Worm (Caenorhabditis elegans) whole organism, young adult: ENCODE measurements around the gene nep-9.
A peak's percentile ranks its signal among the peaks of the same experiment; 100 is the strongest.

ENCODE experiments used
- B0019.2 ChIP-seq: fragments of 200-800 bp; sonication (Bioruptor generic); conservative IDR thresholded peaks from 2 replicates; pipeline ENCODE4 v1.3.6; 2022; ENCODE audit warnings: missing genetic modification reagents, missing genetic modification characterization, missing compliant biosample characterization
- B0035.1 ChIP-seq: sonication (generic microtip); optimal IDR thresholded peaks from 2 replicates; lab custom pipeline; 2016; ENCODE audit warnings: missing genetic modification characterization, mild to moderate bottlenecking, missing compliant biosample characterization, missing genotype, missing genetic modification reagents
- B0336.3 ChIP-seq: fragments of 200-800 bp; sonication (Bioruptor generic); IDR thresholded peaks from 2 replicates; pipeline ENCODE4 v1.3.6; 2022; ENCODE audit warnings: missing genetic modification characterization, missing compliant biosample characterization
- C17E4.6 ChIP-seq: fragments of 200-800 bp; sonication (Bioruptor generic); IDR thresholded peaks from 2 replicates; pipeline ENCODE4 v1.3.6; 2022; ENCODE audit warnings: missing genetic modification reagents, missing genetic modification characterization, missing compliant biosample characterization
- F37B4.10 ChIP-seq: fragments of 200-800 bp; sonication (Bioruptor generic); IDR thresholded peaks from 2 replicates; pipeline ENCODE4 v1.3.6; 2022; ENCODE audit warnings: missing genetic modification characterization, missing compliant biosample characterization
- K12H6.12 ChIP-seq: fragments of 200-800 bp; sonication (Bioruptor generic); optimal IDR thresholded peaks from 2 replicates; lab custom pipeline; 2018; ENCODE audit warnings: mild to moderate bottlenecking, missing genetic modification characterization, missing compliant biosample characterization
- T07F8.4 ChIP-seq: sonication (generic microtip); optimal IDR thresholded peaks from 2 replicates; lab custom pipeline; 2016; ENCODE audit warnings: mild to moderate bottlenecking, missing genetic modification characterization, moderate library complexity, missing compliant biosample characterization
- Y79H2A.3 ChIP-seq: fragments of 200-800 bp; sonication (Bioruptor generic); conservative IDR thresholded peaks from 2 replicates; pipeline ENCODE4 v1.3.6; 2022; ENCODE audit warnings: missing genetic modification reagents, missing genetic modification characterization, missing compliant biosample characterization
- ama-1 ChIP-seq, 3 experiments: fragments of 150-350 bp in 1 of 3; sonication (generic microtip) in 2 of 3; optimal IDR thresholded peaks; 2 replicates each; lab custom pipeline; 2014 to 2018; ENCODE audit warnings: missing biosample characterization in 2 of 3, missing genetic modification characterization in 2 of 3, missing genetic modification reagents in 2 of 3
- aptf-2 ChIP-seq: fragments of 200-800 bp; sonication (Bioruptor generic); conservative IDR thresholded peaks from 2 replicates; pipeline ENCODE4 v1.3.6; 2022; ENCODE audit warnings: missing genetic modification reagents, missing genetic modification characterization, missing compliant biosample characterization
- atf-7 ChIP-seq: sonication (generic microtip); optimal IDR thresholded peaks from 2 replicates; lab custom pipeline; 2017; ENCODE audit warnings: mild to moderate bottlenecking, missing genetic modification characterization, missing compliant biosample characterization
- athp-1 ChIP-seq: sonication (generic microtip); optimal IDR thresholded peaks from 2 replicates; lab custom pipeline; 2017; ENCODE audit warnings: mild to moderate bottlenecking, missing genetic modification characterization, missing compliant biosample characterization
- bed-1 ChIP-seq: fragments of 200-800 bp; sonication (Bioruptor generic); IDR thresholded peaks from 2 replicates; pipeline ENCODE4 v1.3.6; 2022; ENCODE audit warnings: missing genetic modification reagents, missing genetic modification characterization, missing compliant biosample characterization
- ceh-100 ChIP-seq: fragments of 200-800 bp; sonication (Bioruptor generic); IDR thresholded peaks from 2 replicates; pipeline ENCODE4 v1.3.6; 2022; ENCODE audit warnings: missing genetic modification reagents, missing genetic modification characterization, missing compliant biosample characterization
- ceh-27 ChIP-seq: fragments of 200-800 bp; sonication (Bioruptor generic); optimal IDR thresholded peaks from 2 replicates; lab custom pipeline; 2018; ENCODE audit warnings: mild to moderate bottlenecking, missing genetic modification characterization, moderate library complexity, missing compliant biosample characterization
- ceh-40 ChIP-seq: fragments of 200-800 bp; sonication (Bioruptor generic); IDR thresholded peaks from 2 replicates; pipeline ENCODE4 v1.3.6; 2022; ENCODE audit warnings: missing genetic modification characterization, missing compliant biosample characterization
- ceh-79 ChIP-seq: sonication (generic microtip); optimal IDR thresholded peaks from 2 replicates; lab custom pipeline; 2017; ENCODE audit warnings: mild to moderate bottlenecking, missing genetic modification characterization, missing compliant biosample characterization
- dox-1 ChIP-seq: fragments of 200-800 bp; sonication (Bioruptor generic); IDR thresholded peaks from 2 replicates; pipeline ENCODE4 v1.3.6; 2022; ENCODE audit warnings: missing genetic modification reagents, missing genetic modification characterization, missing compliant biosample characterization
- dpff-1 ChIP-seq: sonication (generic microtip); optimal IDR thresholded peaks from 2 replicates; lab custom pipeline; 2017; ENCODE audit warnings: mild to moderate bottlenecking, missing genetic modification characterization, missing compliant biosample characterization
- efl-1 ChIP-seq: fragments of 150-350 bp; optimal IDR thresholded peaks from 2 replicates; lab custom pipeline; 2014; ENCODE audit warnings: missing biosample characterization, missing genetic modification reagents, missing genetic modification characterization
- egl-44 ChIP-seq: fragments of 200-800 bp; sonication (Bioruptor generic); IDR thresholded peaks from 2 replicates; pipeline ENCODE4 v1.3.6; 2022; ENCODE audit warnings: missing genetic modification reagents, missing genetic modification characterization, missing compliant biosample characterization
- egrh-3 ChIP-seq: fragments of 200-800 bp; sonication (Bioruptor generic); IDR thresholded peaks from 2 replicates; pipeline ENCODE4 v1.3.6; 2022; ENCODE audit warnings: missing genetic modification reagents, missing genetic modification characterization, missing compliant biosample characterization
- ekl-4 ChIP-seq: fragments of 200-800 bp; sonication (Bioruptor generic); IDR thresholded peaks from 2 replicates; pipeline ENCODE4 v1.3.6; 2022; ENCODE audit warnings: missing genetic modification reagents, missing genetic modification characterization, missing compliant biosample characterization
- ets-4 ChIP-seq: fragments of 200-800 bp; sonication (Bioruptor generic); optimal IDR thresholded peaks from 2 replicates; lab custom pipeline; 2018; ENCODE audit warnings: mild to moderate bottlenecking, missing genetic modification characterization, missing compliant biosample characterization
- gei-17 ChIP-seq: fragments of 200-800 bp; sonication (Bioruptor generic); optimal IDR thresholded peaks from 2 replicates; lab custom pipeline; 2018; ENCODE audit warnings: mild to moderate bottlenecking, missing genetic modification characterization, missing compliant biosample characterization
- hmg-20 ChIP-seq: fragments of 200-800 bp; sonication (Bioruptor generic); IDR thresholded peaks from 2 replicates; pipeline ENCODE4 v1.3.6; 2022; ENCODE audit warnings: missing genetic modification reagents, missing genetic modification characterization, missing compliant biosample characterization
- hrde-1 ChIP-seq: sonication (generic microtip); optimal IDR thresholded peaks from 2 replicates; lab custom pipeline; 2016; ENCODE audit warnings: missing genetic modification characterization, mild to moderate bottlenecking, missing compliant biosample characterization, moderate library complexity, missing genotype, missing genetic modification reagents, borderline replicate concordance
- let-607 ChIP-seq, 2 experiments: fragments of 200-800 bp in 1 of 2; sonication (Bioruptor generic) in 1 of 2; sonication (generic microtip) in 1 of 2; optimal IDR thresholded peaks; 2 replicates each; lab custom pipeline; 2016 to 2018; ENCODE audit warnings: mild to moderate bottlenecking in 2 of 2, missing compliant biosample characterization in 2 of 2, missing genetic modification characterization in 2 of 2, moderate library complexity in 2 of 2, missing genotype in 1 of 2
- lin-26 ChIP-seq: fragments of 200-800 bp; sonication (Bioruptor generic); IDR thresholded peaks from 2 replicates; pipeline ENCODE4 v1.3.6; 2022; ENCODE audit warnings: missing genetic modification reagents, missing genetic modification characterization, missing compliant biosample characterization
- madf-3 ChIP-seq: fragments of 200-800 bp; sonication (Bioruptor generic); IDR thresholded peaks from 2 replicates; pipeline ENCODE4 v1.3.6; 2022; ENCODE audit warnings: missing genetic modification reagents, missing genetic modification characterization, missing compliant biosample characterization
- nhr-120 ChIP-seq: fragments of 200-800 bp; sonication (Bioruptor generic); IDR thresholded peaks from 2 replicates; pipeline ENCODE4 v1.3.6; 2022; ENCODE audit warnings: missing genetic modification characterization, missing compliant biosample characterization
- nhr-179 ChIP-seq: sonication (generic microtip); optimal IDR thresholded peaks from 2 replicates; lab custom pipeline; 2016; ENCODE audit warnings: mild to moderate bottlenecking, missing genetic modification characterization, missing compliant biosample characterization
- nhr-27 ChIP-seq: fragments of 200-800 bp; sonication (Bioruptor generic); optimal IDR thresholded peaks from 2 replicates; lab custom pipeline; 2018; ENCODE audit warnings: mild to moderate bottlenecking, missing genetic modification characterization, moderate library complexity, missing compliant biosample characterization
- pbrm-1 ChIP-seq: fragments of 200-800 bp; sonication (Bioruptor generic); IDR thresholded peaks from 2 replicates; pipeline ENCODE4 v1.3.6; 2022; ENCODE audit warnings: missing genetic modification reagents, missing genetic modification characterization, missing compliant biosample characterization
- sea-2 ChIP-seq: fragments of 200-800 bp; sonication (Bioruptor generic); IDR thresholded peaks from 2 replicates; pipeline ENCODE4 v1.3.6; 2022; ENCODE audit warnings: missing genetic modification characterization, missing compliant biosample characterization
- snpc-1.1 ChIP-seq: sonication (generic microtip); optimal IDR thresholded peaks from 2 replicates; lab custom pipeline; 2017; ENCODE audit warnings: missing genetic modification characterization, mild to moderate bottlenecking, missing compliant biosample characterization, antibody characterized with exemption, moderate library complexity, missing genotype, missing genetic modification reagents; ENCODE audit not compliant: insufficient read depth
- snpc-3.4 ChIP-seq: sonication (generic microtip); optimal IDR thresholded peaks from 2 replicates; lab custom pipeline; 2017; ENCODE audit warnings: missing genetic modification characterization, mild to moderate bottlenecking, missing compliant biosample characterization, antibody characterized with exemption, moderate library complexity, missing genotype, missing genetic modification reagents
- snpc-4 ChIP-seq, 5 experiments: fragments of 150-350 bp in 1 of 5; sonication (generic microtip) in 4 of 5; optimal IDR thresholded peaks; 2 replicates each; lab custom pipeline; 2014 to 2018; ENCODE audit warnings: missing genetic modification characterization in 5 of 5, missing biosample characterization in 3 of 5, antibody characterized with exemption in 2 of 5, mild to moderate bottlenecking in 2 of 5, missing compliant biosample characterization in 2 of 5, missing genotype in 2 of 5, moderate library complexity in 2 of 5, missing genetic modification reagents in 1 of 5
- somi-1 ChIP-seq: fragments of 200-800 bp; sonication (Bioruptor generic); optimal IDR thresholded peaks from 2 replicates; lab custom pipeline; 2018; ENCODE audit warnings: mild to moderate bottlenecking, missing genetic modification characterization, missing compliant biosample characterization
- sptf-2 ChIP-seq: fragments of 200-800 bp; sonication (Bioruptor generic); optimal IDR thresholded peaks from 2 replicates; lab custom pipeline; 2018; ENCODE audit warnings: mild to moderate bottlenecking, missing genetic modification characterization, missing compliant biosample characterization
- unc-130 ChIP-seq: sonication (generic microtip); optimal IDR thresholded peaks from 2 replicates; lab custom pipeline; 2016; ENCODE audit warnings: missing genetic modification reagents, missing genetic modification characterization, missing compliant biosample characterization
- zim-3 ChIP-seq: sonication (generic microtip); optimal IDR thresholded peaks from 2 replicates; lab custom pipeline; 2017; ENCODE audit warnings: mild to moderate bottlenecking, missing genetic modification characterization, moderate library complexity, missing compliant biosample characterization
- ztf-22 ChIP-seq: fragments of 200-800 bp; sonication (Bioruptor generic); optimal IDR thresholded peaks from 2 replicates; lab custom pipeline; 2018; ENCODE audit warnings: mild to moderate bottlenecking, missing genetic modification characterization, moderate library complexity, missing compliant biosample characterization
- ztf-25 ChIP-seq: fragments of 200-800 bp; sonication (Bioruptor generic); IDR thresholded peaks from 2 replicates; pipeline ENCODE4 v1.3.6; 2022; ENCODE audit warnings: missing genetic modification reagents, missing genetic modification characterization, missing compliant biosample characterization
- ztf-3 ChIP-seq: fragments of 200-800 bp; sonication (Bioruptor generic); optimal IDR thresholded peaks from 2 replicates; lab custom pipeline; 2018; ENCODE audit warnings: mild to moderate bottlenecking, missing genetic modification characterization, missing compliant biosample characterization

Gene nep-9

ce11 chrII:3439244-3439698 lies 40.2 kb upstream of the nep-9 start (continued):
- TF ChIP-seq ekl-4 (GFP tag; lab: Robert Waterston, UW) (peak; percentile 75), efl-1 (no peak), ceh-100 (GFP tag; lab: Robert Waterston, UW) (peak; percentile 57; the same call in 1 of the 2 replicates), K12H6.12 (peak; percentile 44), snpc-3.4 (tag; lab: Kevin White, UChicago) (peak; percentile 11), let-607 (tag; optimal IDR thresholded peaks at IDR 0.05; lab: Kevin White, UChicago) (peak; percentile 25 to 54), madf-3 (GFP tag; lab: Robert Waterston, UW) (no peak), somi-1 (peak; percentile 68), ztf-22 (no peak), nhr-27 (tag; lab: Kevin White, UChicago) (peak; percentile 69), nhr-120 (0 out of 2 replicates have a peak, but pooled peaks have one; percentile 79), gei-17 (GFP tag; lab: Kevin White, UChicago) (peak; percentile 46), snpc-4 (GFP tag; optimal IDR thresholded peaks at IDR 0.05; lab: Kevin White, UChicago) (peak; percentile 58), snpc-4 (tag; optimal IDR thresholded peaks at IDR 0.05; lab: Kevin White, UChicago) (peak in 3 of 4 experiments; percentile 47 to 66 (median 60)), hrde-1 (tag; lab: Kevin White, UChicago) (peak; percentile 51), dpff-1 (tag; lab: Kevin White, UChicago) (no peak), ceh-79 (tag; lab: Kevin White, UChicago) (peak; percentile 75), ztf-3 (GFP tag; lab: Kevin White, UChicago) (peak; percentile 57), F37B4.10 (GFP tag; lab: Robert Waterston, UW) (no peak), Y79H2A.3 (no peak), ceh-27 (GFP tag; lab: Kevin White, UChicago) (peak; percentile 48), egrh-3 (GFP tag; lab: Robert Waterston, UW) (peak; percentile 92), pbrm-1 (GFP tag; lab: Robert Waterston, UW) (peak; percentile 81), bed-1 (GFP tag; lab: Robert Waterston, UW) (no peak), lin-26 (GFP tag; lab: Robert Waterston, UW) (peak; percentile 96), nhr-179 (no peak), atf-7 (peak; percentile 75), sea-2 (no peak), zim-3 (tag; lab: Kevin White, UChicago) (peak; percentile 71), egl-44 (peak; percentile 81; the same call in 1 of the 2 replicates), T07F8.4 (tag; lab: Kevin White, UChicago) (peak; percentile 80), ama-1 (optimal IDR thresholded peaks at IDR 0.05; lab: Kevin White, UChicago) (no peak), ama-1 (GFP tag; optimal IDR thresholded peaks at IDR 0.05; lab: Kevin White, UChicago) (peak in 1 of 2 experiments; percentile 65), snpc-1.1 (peak; percentile 7), hmg-20 (GFP tag; lab: Robert Waterston, UW) (peak; percentile 63; the same call in 1 of the 2 replicates), B0336.3 (peak; percentile 84; the same call in 1 of the 2 replicates), athp-1 (tag; lab: Kevin White, UChicago) (peak; percentile 74), B0035.1 (tag; lab: Kevin White, UChicago) (peak; percentile 27), unc-130 (GFP tag; lab: Kevin White, UChicago) (peak; percentile 19), ets-4 (GFP tag; lab: Kevin White, UChicago) (peak; percentile 33), aptf-2 (GFP tag; lab: Robert Waterston, UW) (peak; percentile 43; the same call in 1 of the 2 replicates), B0019.2 (GFP tag; lab: Robert Waterston, UW) (peak; percentile 49; the same call in 1 of the 2 replicates), sptf-2 (peak; percentile 73), ceh-40 (GFP tag; lab: Robert Waterston, UW) (peak; percentile 76; the same call in 1 of the 2 replicates), dox-1 (GFP tag; lab: Robert Waterston, UW) (peak; percentile 92), ztf-25 (GFP tag; lab: Robert Waterston, UW) (peak; percentile 60; the same call in 1 of the 2 replicates), C17E4.6 (GFP tag; lab: Robert Waterston, UW) (peak; percentile 77)
